Worm (Caenorhabditis elegans) whole organism, late embryonic: Measurements from ENCODE around the gene Y7A5A.3.

Experiments used
- C38D4.7 ChIP-seq: fragments of 200-800 bp; sonication (Bioruptor generic); optimal IDR thresholded peaks from 2 replicates; lab custom pipeline; 2018; ENCODE audit warnings: mild to moderate bottlenecking, missing genetic modification characterization, moderate library complexity, missing compliant biosample characterization
- K02D7.2 ChIP-seq: sonication (generic microtip); optimal IDR thresholded peaks from 2 replicates; lab custom pipeline; 2017; ENCODE audit warnings: mild to moderate bottlenecking, missing genetic modification characterization, missing compliant biosample characterization
- Y22D7AL.16 ChIP-seq: sonication (generic microtip); optimal IDR thresholded peaks from 2 replicates; lab custom pipeline; 2016; ENCODE audit warnings: missing genetic modification characterization, missing compliant biosample characterization
- ceh-14 ChIP-seq: sonication (generic microtip); optimal IDR thresholded peaks from 2 replicates; lab custom pipeline; 2016; ENCODE audit warnings: missing genotype, missing genetic modification characterization, missing compliant biosample characterization
- ceh-19 ChIP-seq: fragments of 200-800 bp; sonication (Bioruptor generic); optimal IDR thresholded peaks from 2 replicates; lab custom pipeline; 2018; ENCODE audit warnings: mild to moderate bottlenecking, missing genetic modification characterization, missing compliant biosample characterization
- ceh-2 ChIP-seq: sonication (generic microtip); optimal IDR thresholded peaks from 2 replicates; lab custom pipeline; 2016; ENCODE audit warnings: missing genotype, missing genetic modification characterization, missing compliant biosample characterization
- ceh-22 ChIP-seq: sonication (generic microtip); optimal IDR thresholded peaks from 2 replicates; lab custom pipeline; 2017; ENCODE audit warnings: missing biosample characterization, missing genetic modification characterization
- ceh-30 ChIP-seq: fragments of 150-350 bp; optimal IDR thresholded peaks from 2 replicates; lab custom pipeline; 2014; ENCODE audit warnings: missing biosample characterization, missing genetic modification characterization
- ceh-31 ChIP-seq: sonication (generic microtip); optimal IDR thresholded peaks from 2 replicates; lab custom pipeline; 2016; ENCODE audit warnings: missing genetic modification characterization, missing compliant biosample characterization
- ceh-6 ChIP-seq: fragments of 200-800 bp; sonication (Bioruptor generic); optimal IDR thresholded peaks from 2 replicates; lab custom pipeline; 2018; ENCODE audit warnings: mild to moderate bottlenecking, missing genetic modification characterization, missing compliant biosample characterization
- ceh-9 ChIP-seq: sonication (generic microtip); optimal IDR thresholded peaks from 2 replicates; lab custom pipeline; 2016; ENCODE audit warnings: mild to moderate bottlenecking, missing genetic modification characterization, inconsistent platforms, missing compliant biosample characterization
- che-1 ChIP-seq: sonication (generic microtip); optimal IDR thresholded peaks from 2 replicates; lab custom pipeline; 2016; ENCODE audit warnings: mild to moderate bottlenecking, missing genetic modification characterization, missing compliant biosample characterization
- elt-4 ChIP-seq: sonication (generic microtip); optimal IDR thresholded peaks from 2 replicates; lab custom pipeline; 2016; ENCODE audit warnings: missing genetic modification characterization, missing compliant biosample characterization
- ets-4 ChIP-seq: sonication (generic microtip); optimal IDR thresholded peaks from 2 replicates; lab custom pipeline; 2016; ENCODE audit warnings: missing genetic modification characterization, missing compliant biosample characterization
- gmeb-2 ChIP-seq: sonication (generic microtip); optimal IDR thresholded peaks from 2 replicates; lab custom pipeline; 2016; ENCODE audit warnings: missing genetic modification characterization, inconsistent platforms, missing compliant biosample characterization
- hlh-15 ChIP-seq: sonication (generic microtip); optimal IDR thresholded peaks from 2 replicates; lab custom pipeline; 2016; ENCODE audit warnings: missing genetic modification characterization, missing compliant biosample characterization
- hlh-6 ChIP-seq: sonication (generic microtip); optimal IDR thresholded peaks from 2 replicates; lab custom pipeline; 2016; ENCODE audit warnings: missing genotype, missing genetic modification characterization, missing compliant biosample characterization
- hlh-8 ChIP-seq: sonication (generic microtip); optimal IDR thresholded peaks from 2 replicates; lab custom pipeline; 2016; ENCODE audit warnings: missing genotype, missing genetic modification characterization, missing compliant biosample characterization
- madf-2 ChIP-seq: sonication (generic microtip); optimal IDR thresholded peaks from 2 replicates; lab custom pipeline; 2017; ENCODE audit warnings: missing genetic modification characterization, missing compliant biosample characterization
- mec-3 ChIP-seq: sonication (generic microtip); optimal IDR thresholded peaks from 2 replicates; lab custom pipeline; 2016; ENCODE audit warnings: borderline replicate concordance, missing genetic modification characterization, missing compliant biosample characterization
- nfya-1 ChIP-seq: sonication (generic microtip); optimal IDR thresholded peaks from 2 replicates; lab custom pipeline; 2017; ENCODE audit warnings: missing genetic modification characterization, mild to moderate bottlenecking, missing compliant biosample characterization, antibody characterized with exemption, moderate library complexity
- nhr-11 ChIP-seq: fragments of 150-350 bp; optimal IDR thresholded peaks from 2 replicates; lab custom pipeline; 2014; ENCODE audit warnings: missing biosample characterization, missing genetic modification characterization
- pag-3 ChIP-seq: sonication (generic microtip); optimal IDR thresholded peaks from 2 replicates; lab custom pipeline; 2016; ENCODE audit warnings: missing compliant biosample characterization, missing genetic modification characterization, borderline replicate concordance
- pat-9 ChIP-seq: fragments of 200-800 bp; sonication (Bioruptor generic); optimal IDR thresholded peaks from 2 replicates; lab custom pipeline; 2018; ENCODE audit warnings: mild to moderate bottlenecking, missing genetic modification characterization, moderate library complexity, missing compliant biosample characterization
- pha-2 ChIP-seq: sonication (generic microtip); optimal IDR thresholded peaks from 2 replicates; lab custom pipeline; 2017; ENCODE audit warnings: mild to moderate bottlenecking, missing genetic modification characterization, missing compliant biosample characterization
- pha-4 ChIP-seq: fragments of 150-350 bp; optimal IDR thresholded peaks from 2 replicates; lab custom pipeline; 2018; ENCODE audit warnings: missing biosample characterization, missing genetic modification reagents, missing genetic modification characterization
- pqm-1 ChIP-seq: sonication (generic microtip); optimal IDR thresholded peaks from 2 replicates; lab custom pipeline; 2016; ENCODE audit warnings: missing genetic modification characterization, missing compliant biosample characterization
- pros-1 ChIP-seq: fragments of 150-350 bp; optimal IDR thresholded peaks from 2 replicates; lab custom pipeline; 2014; ENCODE audit warnings: missing biosample characterization, missing genetic modification reagents, missing genetic modification characterization
- sdc-2 ChIP-seq: sonication (generic microtip); optimal IDR thresholded peaks from 2 replicates; lab custom pipeline; 2016; ENCODE audit warnings: missing genotype, missing genetic modification characterization, missing compliant biosample characterization
- sox-4 ChIP-seq: sonication (generic microtip); optimal IDR thresholded peaks from 2 replicates; lab custom pipeline; 2017; ENCODE audit warnings: mild to moderate bottlenecking, missing genetic modification characterization, inconsistent platforms, missing compliant biosample characterization
- tbx-2 ChIP-seq: sonication (generic microtip); optimal IDR thresholded peaks from 2 replicates; lab custom pipeline; 2016; ENCODE audit warnings: missing genetic modification characterization, missing compliant biosample characterization
- tbx-7 ChIP-seq: sonication (generic microtip); optimal IDR thresholded peaks from 2 replicates; lab custom pipeline; 2016; ENCODE audit warnings: missing genotype, missing genetic modification characterization, missing compliant biosample characterization
- ttx-3 ChIP-seq: sonication (generic microtip); optimal IDR thresholded peaks from 2 replicates; lab custom pipeline; 2016; ENCODE audit warnings: missing genetic modification reagents, missing genetic modification characterization, missing compliant biosample characterization
- unc-42 ChIP-seq: sonication (generic microtip); optimal IDR thresholded peaks from 2 replicates; lab custom pipeline; 2016; ENCODE audit warnings: missing genotype, missing genetic modification characterization, missing compliant biosample characterization
- unc-55 ChIP-seq: sonication (generic microtip); optimal IDR thresholded peaks from 2 replicates; lab custom pipeline; 2017; ENCODE audit warnings: missing biosample characterization, missing genetic modification reagents, missing genetic modification characterization
- unc-86 ChIP-seq: sonication (generic microtip); optimal IDR thresholded peaks from 2 replicates; lab custom pipeline; 2016; ENCODE audit warnings: missing genetic modification characterization, missing compliant biosample characterization
- zip-5 ChIP-seq: sonication (generic microtip); optimal IDR thresholded peaks from 2 replicates; lab custom pipeline; 2016; ENCODE audit warnings: missing genetic modification characterization, missing compliant biosample characterization
- ztf-16 ChIP-seq: sonication (generic microtip); optimal IDR thresholded peaks from 2 replicates; lab custom pipeline; 2017; ENCODE audit warnings: missing genetic modification characterization, missing compliant biosample characterization

Gene Y7A5A.3

DNA sequence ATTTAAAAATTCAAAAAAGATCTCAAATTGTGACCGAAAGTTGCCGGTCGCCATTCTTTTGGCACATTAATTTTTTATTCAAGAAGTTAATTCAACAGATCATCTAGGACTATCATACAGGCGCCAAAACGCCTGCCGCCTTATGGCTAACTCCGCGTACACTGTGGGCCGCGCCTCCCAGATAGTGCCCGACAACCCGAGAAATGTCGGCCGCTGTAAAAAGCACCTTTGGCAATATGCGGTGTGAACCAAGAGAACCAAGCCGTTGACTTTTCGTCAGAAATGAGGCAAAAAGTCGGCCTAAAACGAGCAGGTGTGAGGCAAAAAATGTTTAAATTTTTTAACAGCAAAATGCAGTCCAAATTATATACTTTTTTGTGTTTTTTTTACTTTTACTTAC, 25.2 kb downstream of the Y7A5A.3 start:
- no peak for TF ChIP-seq ceh-14 (tag; lab: Kevin White, UChicago)
- no peak for TF ChIP-seq ttx-3 (tag; lab: Kevin White, UChicago)
- TF ChIP-seq tbx-2 (tag; lab: Kevin White, UChicago), result no peak
- TF ChIP-seq C38D4.7 (GFP tag; lab: Kevin White, UChicago), result no peak
- TF ChIP-seq gmeb-2 (tag; lab: Kevin White, UChicago), result no peak
- TF ChIP-seq elt-4, result no peak

DNA sequence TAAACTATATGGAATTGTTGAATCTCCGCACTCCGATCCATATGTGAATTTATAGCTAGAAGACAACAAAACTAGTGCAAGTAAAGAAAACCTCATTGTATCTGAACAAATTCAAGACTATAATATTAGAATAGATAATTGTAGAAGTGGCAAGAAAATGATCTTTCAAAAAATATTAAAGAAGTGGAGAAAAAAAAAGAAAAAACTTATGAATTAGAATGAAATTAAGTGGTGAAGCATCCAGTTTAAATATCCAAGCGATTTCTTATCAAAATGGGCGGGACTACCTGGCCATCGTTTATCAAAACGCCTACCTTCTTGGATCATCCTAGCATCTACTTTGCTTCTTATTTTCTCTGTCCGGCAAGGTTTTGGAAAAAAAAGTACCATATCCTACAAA, 27.3 kb downstream of the Y7A5A.3 start, which contains the start of gene wrt-4:
Gene wrt-4 (minus strand): TSS at position 101 of the 400 bp plus-strand sequence.
- no peak for TF ChIP-seq pat-9 (tag; lab: Kevin White, UChicago)
- no peak for TF ChIP-seq ztf-16 (tag; lab: Kevin White, UChicago)
- no peak for TF ChIP-seq pha-4
- TF ChIP-seq che-1, result no peak
- TF ChIP-seq tbx-2 (tag; lab: Kevin White, UChicago), result no peak
- TF ChIP-seq hlh-8, result no peak

DNA sequence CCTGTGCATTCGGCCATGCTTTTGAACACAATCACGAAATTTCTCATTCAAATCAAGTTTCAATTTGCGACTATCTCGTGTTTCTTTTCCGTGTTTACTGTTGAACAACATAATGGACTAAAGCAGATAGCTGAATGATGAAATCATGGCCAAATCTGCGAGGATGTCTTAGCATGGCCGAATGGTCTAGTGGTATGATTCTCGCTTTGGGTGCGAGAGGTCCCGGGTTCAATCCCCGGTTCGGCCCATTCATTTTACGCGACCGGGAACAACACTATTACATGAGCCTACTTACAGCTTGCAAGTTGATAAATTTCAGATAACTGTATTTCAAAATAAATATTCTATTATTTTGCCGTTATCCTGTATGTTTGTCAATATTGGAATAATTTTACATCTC, 33.2 kb downstream of the Y7A5A.3 start:
- TF ChIP-seq sdc-2 (tag; lab: Kevin White, UChicago) (no peak), ceh-6 (GFP tag; lab: Kevin White, UChicago) (no peak), Y22D7AL.16 (no peak), tbx-7 (no peak), unc-86 (tag; lab: Kevin White, UChicago) (no peak), nhr-11 (tag; lab: Kevin White, UChicago) (no peak), pqm-1 (tag; lab: Kevin White, UChicago) (no peak), madf-2 (no peak), gmeb-2 (tag; lab: Kevin White, UChicago) (no peak), unc-55 (GFP tag; lab: Kevin White, UChicago) (no peak), ceh-9 (tag; lab: Kevin White, UChicago) (no peak), pha-2 (tag; lab: Kevin White, UChicago) (no peak), pha-4 (no peak), ceh-22 (tag; lab: Kevin White, UChicago) (no peak), ceh-2 (no peak), pros-1 (tag; lab: Kevin White, UChicago) (no peak), zip-5 (tag; lab: Kevin White, UChicago) (no peak)

DNA sequence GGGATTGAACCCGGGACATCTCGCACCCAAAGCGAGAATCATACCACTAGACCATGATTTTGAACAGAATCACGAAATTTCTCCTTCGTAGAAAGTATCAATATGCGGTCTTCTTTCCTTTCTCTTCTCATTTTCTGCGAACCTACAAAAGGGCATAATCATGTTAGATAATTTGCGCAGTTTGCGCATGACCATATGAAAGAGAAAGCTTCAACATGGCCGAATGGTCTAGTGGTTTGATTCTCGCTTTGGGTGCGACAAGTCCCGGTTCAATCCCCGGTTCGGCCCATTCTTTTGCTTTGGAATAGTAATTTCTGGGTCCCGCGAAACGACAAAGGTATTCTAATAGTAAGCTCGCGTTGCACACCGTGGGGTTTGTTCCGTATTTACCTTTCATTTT, 36.7 kb downstream of the Y7A5A.3 start:
- no peak for TF ChIP-seq ceh-14 (tag; lab: Kevin White, UChicago)
- no peak for TF ChIP-seq unc-42
- TF ChIP-seq ceh-31 (tag; lab: Kevin White, UChicago), result no peak
- TF ChIP-seq ceh-9 (tag; lab: Kevin White, UChicago), result no peak
- no peak for TF ChIP-seq sox-4
- TF ChIP-seq pat-9 (tag; lab: Kevin White, UChicago), result no peak
- no peak for TF ChIP-seq ceh-30
- no peak for TF ChIP-seq pha-4
- no peak for TF ChIP-seq pag-3 (tag; lab: Kevin White, UChicago)
- TF ChIP-seq madf-2, result no peak

DNA sequence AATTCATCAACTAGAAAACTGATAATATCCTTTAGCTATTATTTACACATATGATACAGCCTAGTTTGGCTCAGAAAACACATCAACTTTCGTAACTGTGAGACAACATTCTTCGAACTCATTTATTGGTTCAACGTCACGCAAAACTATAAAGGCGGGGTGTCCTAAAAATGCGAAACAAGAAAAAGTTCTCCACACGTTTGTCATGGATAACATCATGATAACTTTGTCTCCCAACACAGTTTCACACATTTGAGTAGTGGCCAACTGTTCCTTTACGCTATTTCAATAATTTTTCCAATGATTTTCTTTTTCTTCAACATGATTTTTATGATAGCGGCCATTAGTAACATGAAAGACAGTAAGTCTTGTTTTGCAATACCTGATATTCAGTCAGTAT, 37.8 kb downstream of the Y7A5A.3 start, which contains the start of gene srxa-9:
Gene srxa-9 (plus strand): TSS at position 301 of the 400 bp plus-strand sequence.
- TF ChIP-seq ttx-3 (tag; lab: Kevin White, UChicago) (no peak), gmeb-2 (tag; lab: Kevin White, UChicago) (no peak), C38D4.7 (GFP tag; lab: Kevin White, UChicago) (no peak), ets-4 (tag; lab: Kevin White, UChicago) (no peak), hlh-6 (tag; lab: Kevin White, UChicago) (no peak), ceh-19 (GFP tag; lab: Kevin White, UChicago) (no peak), hlh-15 (no peak), K02D7.2 (no peak), che-1 (no peak), nfya-1 (no peak), mec-3 (tag; lab: Kevin White, UChicago) (no peak), pha-4 (no peak)
